Fruit fly (Drosophila melanogaster) whole organism: ENCODE measurements around the gene CG15209.

ENCODE experiments used
- CG8478 ChIP-seq: fragments of >200 bp; optimal IDR thresholded peaks from 2 replicates; lab custom pipeline; 2018; ENCODE audit warnings: inconsistent platforms
- Dll ChIP-seq: fragments of >200 bp; optimal IDR thresholded peaks from 2 replicates; lab custom pipeline; 2017
- EcR ChIP-seq, 2 experiments: fragments of >200 bp; optimal IDR thresholded peaks; 2 replicates each; lab custom pipeline; 2017; ENCODE audit warnings: missing biosample characterization in 2 of 2, missing genetic modification characterization in 2 of 2, missing genetic modification reagents in 2 of 2
- pan ChIP-seq: fragments of >200 bp; optimal IDR thresholded peaks from 2 replicates; lab custom pipeline; 2017
- psq ChIP-seq: fragments of >200 bp; optimal IDR thresholded peaks from 2 replicates; lab custom pipeline; 2017

DNA sequence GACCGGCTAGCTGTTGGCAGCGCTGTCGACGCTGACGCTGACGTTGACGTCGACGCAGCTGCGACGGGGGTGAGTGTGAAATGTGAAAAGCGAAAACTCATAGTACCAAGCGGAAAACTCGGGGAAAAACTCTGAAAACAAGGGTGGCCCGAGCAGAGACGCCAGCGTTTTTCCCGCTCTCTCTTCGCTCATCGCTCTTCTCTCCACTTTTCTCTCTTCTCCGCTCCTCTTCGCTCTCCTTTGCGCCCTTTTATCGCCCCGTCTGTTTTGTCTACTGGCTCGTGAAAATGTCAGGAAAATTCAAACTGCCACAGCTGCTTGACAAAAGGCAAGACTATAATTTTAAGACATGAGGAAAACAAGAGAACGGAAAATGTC lies 18.6 kb upstream of the CG15209 start:
- TF ChIP-seq EcR (GFP tag; optimal IDR thresholded peaks at IDR 0.05; lab: Kevin White, UChicago) (no peak), psq (no peak), CG8478 (no peak), Dll (lab: Kevin White, UChicago) (no peak), pan (no peak)
